Fruit fly (Drosophila melanogaster): ENCODE results near the gene Oli.

- TF ChIP-seq CG8478 (optimal IDR thresholded peaks at IDR 0.05) (no peak), CTCF (optimal IDR thresholded peaks at IDR 0.05) (no peak)
Observed at dm6 chr2L:17564682-17565081, 24.3 kb upstream of the Oli start.

Data from S2 (cell line).